Worm (Caenorhabditis elegans) whole organism, midembryonic: ENCODE measurements around the gene C29F7.10.
"Not testable (repeated sequence)": the region's sequence is repeated elsewhere in the genome, so short reads cannot be mapped to it uniquely, and the experiment has no call there.

ENCODE experiments used
- T22C8.4 ChIP-seq: fragments of 200-800 bp; sonication (Bioruptor generic); IDR thresholded peaks from 2 replicates; pipeline ENCODE4 v1.3.6; 2022; ENCODE audit warnings: missing genetic modification characterization, missing compliant biosample characterization
- cog-1 ChIP-seq: sonication (generic microtip); optimal IDR thresholded peaks from 2 replicates; lab custom pipeline; 2016; ENCODE audit warnings: missing genetic modification characterization, missing compliant biosample characterization
- flt-1 ChIP-seq: fragments of 200-800 bp; sonication (Bioruptor generic); IDR thresholded peaks from 2 replicates; pipeline ENCODE4 v1.3.6; 2022; ENCODE audit warnings: missing genetic modification characterization, missing compliant biosample characterization
- klf-2 ChIP-seq: fragments of 200-800 bp; sonication (Bioruptor generic); conservative IDR thresholded peaks from 2 replicates; pipeline ENCODE4 v1.3.6; 2022; ENCODE audit warnings: missing genetic modification reagents, missing genetic modification characterization, missing compliant biosample characterization
- med-1 ChIP-seq: sonication (generic microtip); optimal IDR thresholded peaks from 2 replicates; lab custom pipeline; 2017; ENCODE audit warnings: missing genetic modification characterization, mild to moderate bottlenecking, missing compliant biosample characterization, antibody characterized with exemption, missing genetic modification reagents; ENCODE audit not compliant: insufficient read depth
- ref-1 ChIP-seq: fragments of 200-800 bp; sonication (Bioruptor generic); conservative IDR thresholded peaks from 2 replicates; pipeline ENCODE4 v1.3.6; 2022; ENCODE audit warnings: missing genetic modification reagents, missing genetic modification characterization, missing compliant biosample characterization
- tab-1 ChIP-seq: fragments of 200-800 bp; sonication (Bioruptor generic); IDR thresholded peaks from 2 replicates; pipeline ENCODE4 v1.3.6; 2022; ENCODE audit warnings: missing genetic modification characterization, missing compliant biosample characterization
- ztf-23 ChIP-seq: fragments of 200-800 bp; sonication (Bioruptor generic); IDR thresholded peaks from 2 replicates; pipeline ENCODE4 v1.3.6; 2022; ENCODE audit warnings: missing genetic modification reagents, missing genetic modification characterization, missing compliant biosample characterization
- ztf-29 ChIP-seq: fragments of 200-800 bp; sonication (Bioruptor generic); IDR thresholded peaks from 2 replicates; pipeline ENCODE4 v1.3.6; 2022; ENCODE audit warnings: missing genetic modification reagents, missing genetic modification characterization, missing compliant biosample characterization

C29F7.10 gene

ce11 chrX:13456442-13456841, 25.2 kb upstream of the C29F7.10 start, which contains the start of gene flr-1:
Gene flr-1 (minus strand): TSS chrX:13456542.
- no peak for TF ChIP-seq flt-1 (GFP tag; lab: Robert Waterston, UW)
- no peak for TF ChIP-seq tab-1 (GFP tag; lab: Robert Waterston, UW)
- TF ChIP-seq med-1 = no peak
- no peak for TF ChIP-seq cog-1 (tag; lab: Kevin White, UChicago)
- TF ChIP-seq klf-2 (GFP tag; lab: Robert Waterston, UW) = no peak
- no peak for TF ChIP-seq ztf-23
- no peak for TF ChIP-seq T22C8.4 (GFP tag; lab: Robert Waterston, UW)
- no peak for TF ChIP-seq ref-1
- TF ChIP-seq ztf-29 (GFP tag; lab: Robert Waterston, UW) = no peak

ce11 chrX:13451578-13451977, 20.3 kb upstream of the C29F7.10 start, which contains the start of gene F02D10.6:
Gene F02D10.6 (minus strand): TSS chrX:13451678.
- no peak for TF ChIP-seq ztf-23

- TF ChIP-seq ztf-29 (GFP tag; lab: Robert Waterston, UW) (peak; percentile 73), cog-1 (tag; lab: Kevin White, UChicago) (peak; percentile 55), T22C8.4 (GFP tag; lab: Robert Waterston, UW) (peak; percentile 74), tab-1 (GFP tag; lab: Robert Waterston, UW) (peak; percentile 87), ref-1 (peak; percentile 68), flt-1 (GFP tag; lab: Robert Waterston, UW) (peak; percentile 83), klf-2 (GFP tag; lab: Robert Waterston, UW) (0 out of 2 replicates have a peak, but pooled peaks have one; percentile 47), ztf-23 (peak; percentile 92)
Observed at ce11 chrX:13448665-13449099, 17.4 kb upstream of the C29F7.10 start.

- no peak for TF ChIP-seq klf-2 (GFP tag; lab: Robert Waterston, UW)
Observed at ce11 chrX:13446418-13446817, 15.1 kb upstream of the C29F7.10 start, which contains the start of gene set-8. Gene set-8 (plus strand): TSS chrX:13446718.

ce11 chrX:13444267-13444666, 13.0 kb upstream of the C29F7.10 start:
- no peak for TF ChIP-seq cog-1 (tag; lab: Kevin White, UChicago)
- no peak for TF ChIP-seq flt-1 (GFP tag; lab: Robert Waterston, UW)
- TF ChIP-seq ztf-29 (GFP tag; lab: Robert Waterston, UW) = no peak
- TF ChIP-seq med-1 = no peak
- no peak for TF ChIP-seq T22C8.4 (GFP tag; lab: Robert Waterston, UW)
- no peak for TF ChIP-seq ztf-23
- no peak for TF ChIP-seq tab-1 (GFP tag; lab: Robert Waterston, UW)
- no peak for TF ChIP-seq klf-2 (GFP tag; lab: Robert Waterston, UW)
- no peak for TF ChIP-seq ref-1

ce11 chrX:13443283-13443682, 12.0 kb upstream of the C29F7.10 start:
- TF ChIP-seq cog-1 (tag; lab: Kevin White, UChicago) (no peak), ref-1 (no peak), T22C8.4 (GFP tag; lab: Robert Waterston, UW) (no peak), klf-2 (GFP tag; lab: Robert Waterston, UW) (no peak), ztf-29 (GFP tag; lab: Robert Waterston, UW) (no peak), med-1 (no peak), ztf-23 (no peak), flt-1 (GFP tag; lab: Robert Waterston, UW) (no peak), tab-1 (GFP tag; lab: Robert Waterston, UW) (no peak)

ce11 chrX:13442446-13442845, 11.2 kb upstream of the C29F7.10 start:
- no peak for TF ChIP-seq T22C8.4 (GFP tag; lab: Robert Waterston, UW)
- TF ChIP-seq med-1 = no peak
- 0 out of 2 replicates have a peak, but pooled peaks have one; percentile 19 for TF ChIP-seq klf-2 (GFP tag; lab: Robert Waterston, UW)
- peak; percentile 65 for TF ChIP-seq flt-1 (GFP tag; lab: Robert Waterston, UW)
- TF ChIP-seq ref-1 = no peak
- no peak for TF ChIP-seq tab-1 (GFP tag; lab: Robert Waterston, UW)
- TF ChIP-seq cog-1 (tag; lab: Kevin White, UChicago) = peak; percentile 46
- TF ChIP-seq ztf-23 = peak; percentile 70; the same call in 1 of the 2 replicates
- TF ChIP-seq ztf-29 (GFP tag; lab: Robert Waterston, UW) = no peak

- TF ChIP-seq cog-1 (tag; lab: Kevin White, UChicago) (no peak), flt-1 (GFP tag; lab: Robert Waterston, UW) (no peak), med-1 (no peak), T22C8.4 (GFP tag; lab: Robert Waterston, UW) (no peak), ztf-29 (GFP tag; lab: Robert Waterston, UW) (no peak), ref-1 (no peak)
Observed at ce11 chrX:13435790-13436472, 4.6 kb upstream of the C29F7.10 start, which contains the start of gene jmjd-3.3. Gene jmjd-3.3 (plus strand): TSS chrX:13436422.

ce11 chrX:13435116-13435515, 3.8 kb upstream of the C29F7.10 start:
- TF ChIP-seq tab-1 (GFP tag; lab: Robert Waterston, UW) = no peak
- TF ChIP-seq cog-1 (tag; lab: Kevin White, UChicago) = no peak
- no peak for TF ChIP-seq T22C8.4 (GFP tag; lab: Robert Waterston, UW)
- no peak for TF ChIP-seq klf-2 (GFP tag; lab: Robert Waterston, UW)
- TF ChIP-seq flt-1 (GFP tag; lab: Robert Waterston, UW) = no peak
- TF ChIP-seq med-1 = no peak
- no peak for TF ChIP-seq ztf-23
- no peak for TF ChIP-seq ztf-29 (GFP tag; lab: Robert Waterston, UW)
- TF ChIP-seq ref-1 = no peak

ce11 chrX:13428755-13429154, 2.5 kb downstream of the C29F7.10 start, which contains the start of gene fkh-4:
Gene fkh-4 (minus strand): TSS chrX:13428855.
- TF ChIP-seq tab-1 (GFP tag; lab: Robert Waterston, UW); cog-1 (tag; lab: Kevin White, UChicago); flt-1 (GFP tag; lab: Robert Waterston, UW): not testable (repeated sequence)
